Worm (Caenorhabditis elegans) whole organism, L1 larva: ENCODE results near the gene rec-8.

ENCODE experiments used
- fos-1 ChIP-seq: fragments of 150-350 bp; optimal IDR thresholded peaks from 2 replicates; lab custom pipeline; 2014; ENCODE audit warnings: missing biosample characterization, missing genetic modification characterization
- lin-15B ChIP-seq: fragments of 150-350 bp; sonication (generic microtip); optimal IDR thresholded peaks from 3 replicates; lab custom pipeline; 2014; ENCODE audit warnings: missing biosample characterization, missing genetic modification characterization
- mdl-1 ChIP-seq, 2 experiments: fragments of 150-350 bp; optimal IDR thresholded peaks; 2 replicates each; lab custom pipeline; 2014 to 2017; ENCODE audit warnings: missing biosample characterization in 2 of 2, missing genetic modification characterization in 2 of 2, inconsistent platforms in 1 of 2
- nhr-12 ChIP-seq: sonication (generic microtip); optimal IDR thresholded peaks from 2 replicates; lab custom pipeline; 2017; ENCODE audit warnings: missing biosample characterization, missing genetic modification characterization
- nhr-28 ChIP-seq: fragments of 150-350 bp; optimal IDR thresholded peaks from 2 replicates; lab custom pipeline; 2014; ENCODE audit warnings: missing biosample characterization, missing genetic modification characterization
- nhr-90 ChIP-seq: sonication (generic microtip); optimal IDR thresholded peaks from 2 replicates; lab custom pipeline; 2016; ENCODE audit warnings: mild to moderate bottlenecking, missing genetic modification characterization, missing compliant biosample characterization; ENCODE audit not compliant: poor library complexity
- snpc-4 ChIP-seq: fragments of 150-350 bp; optimal IDR thresholded peaks from 2 replicates; lab custom pipeline; 2014; ENCODE audit warnings: missing biosample characterization, missing genetic modification characterization
- unc-86 ChIP-seq: sonication (generic microtip); optimal IDR thresholded peaks from 2 replicates; lab custom pipeline; 2016; ENCODE audit warnings: missing genetic modification characterization, missing compliant biosample characterization
- zag-1 ChIP-seq: fragments of 150-350 bp; optimal IDR thresholded peaks from 2 replicates; lab custom pipeline; 2014; ENCODE audit warnings: missing biosample characterization, missing genetic modification characterization

DNA sequence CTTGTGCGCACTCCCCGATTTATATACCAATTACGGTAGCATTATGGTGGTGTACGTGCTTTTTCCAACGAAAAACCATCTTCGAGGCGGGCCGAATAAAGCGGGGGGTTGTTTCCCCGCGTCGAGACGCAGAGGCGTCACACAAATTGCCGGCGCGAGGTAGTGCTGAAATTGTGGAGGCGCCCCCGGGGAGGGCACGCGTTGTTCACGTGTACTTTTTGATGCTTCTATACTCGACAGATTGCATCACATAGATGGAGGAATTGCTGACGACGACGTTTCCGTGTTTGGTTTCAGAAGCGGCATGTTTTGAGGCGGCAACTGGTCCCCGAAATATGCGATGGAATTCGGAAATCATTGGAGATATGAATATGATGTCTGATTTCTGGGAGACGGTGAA is 42.3 kb upstream of the rec-8 start:
- TF ChIP-seq snpc-4: peak; percentile 24
- no peak for TF ChIP-seq nhr-28
- peak; percentile 2 for TF ChIP-seq lin-15B (tag; lab: Kevin White, UChicago)
- TF ChIP-seq zag-1 (tag; lab: Kevin White, UChicago): no peak
- peak in 1 of 2 experiments; percentile 90 for TF ChIP-seq mdl-1 (tag; optimal IDR thresholded peaks at IDR 0.05; lab: Kevin White, UChicago)
- peak; percentile 63 for TF ChIP-seq unc-86 (tag; lab: Kevin White, UChicago)
- TF ChIP-seq fos-1 (tag; lab: Kevin White, UChicago): peak; percentile 26
- peak; percentile 88 for TF ChIP-seq nhr-90
- no peak for TF ChIP-seq nhr-12 (tag; lab: Kevin White, UChicago)
